In genomic region chrX:19602483-19602882, dm6 we compare ENCODE assay signal across 2 fruit fly cellular contexts.
TF ChIP-seq lines count a peak whose summit lies in the region.

No protein-coding gene starts in this region.

- no peak for TF ChIP-seq CTCF in whole organism, embryonic (GFP tag; optimal IDR thresholded peaks at IDR 0.05; lab: Kevin White, UChicago)

TF ChIP-seq in whole organism, embryonic, 481 proteins besides CTCF, POLR2A, EP300 and RAD21:
- TF ChIP-seq pzg (GFP tag; optimal IDR thresholded peaks at IDR 0.05; lab: Kevin White, UChicago) (no peak), sd (tag; optimal IDR thresholded peaks at IDR 0.05; lab: Kevin White, UChicago) (peak; percentile 89), CG11456 (GFP tag; IDR thresholded peaks at IDR 0.05; lab: Robert Waterston, UW) (no peak), sr (GFP tag; IDR thresholded peaks at IDR 0.05; lab: Robert Waterston, UW) (peak; percentile 87), grau (tag; optimal IDR thresholded peaks at IDR 0.05; lab: Kevin White, UChicago) (no peak), trh (GFP tag; optimal IDR thresholded peaks at IDR 0.05; lab: Kevin White, UChicago) (no peak), CG6765 (GFP tag; optimal IDR thresholded peaks at IDR 0.05; lab: Kevin White, UChicago) (no peak), Opbp (GFP tag; IDR thresholded peaks at IDR 0.05; lab: Robert Waterston, UW; ENCODE audit: partially characterized antibody) (0 out of 3 replicates have a peak, but pooled peaks have one; percentile 25), Med (GFP tag; lab: Kevin White, UChicago) (peak; percentile 40), dati (GFP tag; IDR thresholded peaks at IDR 0.05; lab: Robert Waterston, UW) (no peak), ham (GFP tag; IDR thresholded peaks at IDR 0.05; lab: Robert Waterston, UW) (no peak), CG32772 (GFP tag; IDR thresholded peaks at IDR 0.05; lab: Robert Waterston, UW) (no peak), CG11247 (GFP tag; IDR thresholded peaks at IDR 0.05; lab: Robert Waterston, UW) (no peak), Pdp1 (GFP tag; optimal IDR thresholded peaks at IDR 0.05; lab: Kevin White, UChicago) (peak in 1 of 2 experiments; percentile 39), CG34224 (GFP tag; IDR thresholded peaks at IDR 0.05; lab: Robert Waterston, UW; ENCODE audit: partially characterized antibody) (peak; percentile 21; the same call in 1 of the 3 replicates), MESR4 (GFP tag; optimal IDR thresholded peaks at IDR 0.05; lab: Kevin White, UChicago) (no peak), CG9437 (GFP tag; optimal IDR thresholded peaks at IDR 0.05; lab: Kevin White, UChicago) (no peak), CG8281 (tag; optimal IDR thresholded peaks at IDR 0.05; lab: Kevin White, UChicago) (no peak), slbo (GFP tag; IDR thresholded peaks at IDR 0.05; lab: Robert Waterston, UW) (no peak), Rfx (GFP tag; IDR thresholded peaks at IDR 0.05; lab: Robert Waterston, UW) (peak; percentile 41; the same call in 1 of the 2 replicates), CG13424 (tag; optimal IDR thresholded peaks at IDR 0.05; lab: Kevin White, UChicago) (no peak), CG6654 (GFP tag; optimal IDR thresholded peaks at IDR 0.05; lab: Kevin White, UChicago) (no peak), ase (GFP tag; IDR thresholded peaks at IDR 0.05; lab: Robert Waterston, UW) (no peak), H15 (GFP tag; IDR thresholded peaks at IDR 0.05; lab: Robert Waterston, UW) (no peak), CG12769 (tag; optimal IDR thresholded peaks at IDR 0.05; lab: Kevin White, UChicago) (peak; percentile 38), CG10543 (GFP tag; optimal IDR thresholded peaks at IDR 0.05; lab: Kevin White, UChicago) (peak; percentile 69), chinmo (GFP tag; IDR thresholded peaks at IDR 0.05; lab: Robert Waterston, UW; ENCODE audit: partially characterized antibody) (0 out of 4 replicates have a peak, but pooled peaks have one; percentile 64), CG43689 (GFP tag; IDR thresholded peaks at IDR 0.05; lab: Robert Waterston, UW) (no peak), CG13287 (GFP tag; IDR thresholded peaks at IDR 0.05; lab: Robert Waterston, UW; ENCODE audit: partially characterized antibody) (0 out of 2 replicates have a peak, but pooled peaks have one; percentile 5), CG4820 (GFP tag; optimal IDR thresholded peaks at IDR 0.05; lab: Kevin White, UChicago) (no peak)
TF ChIP-seq in whole organism, embryonic: peak in this region for 11.

TF ChIP-seq in whole organism, prepupa, 60 proteins besides CTCF, POLR2A, EP300 and RAD21:
- TF ChIP-seq fkh (GFP tag; optimal IDR thresholded peaks at IDR 0.05; lab: Kevin White, UChicago) (peak; percentile 9), CG4318 (GFP tag; optimal IDR thresholded peaks at IDR 0.05; lab: Kevin White, UChicago) (no peak)
